Worm (Caenorhabditis elegans) whole organism, L4 larva: ENCODE data around the gene R13D11.3.
A peak's percentile ranks its signal among the peaks of the same experiment; 100 is the strongest.

Experiments
- D1046.2 ChIP-seq: fragments of 200-800 bp; sonication (Bioruptor generic); IDR thresholded peaks from 2 replicates; pipeline ENCODE4 v1.3.6; 2022; ENCODE audit warnings: missing genetic modification characterization, missing compliant biosample characterization
- F10B5.3 ChIP-seq: sonication (generic microtip); optimal IDR thresholded peaks from 2 replicates; lab custom pipeline; 2016; ENCODE audit warnings: mild to moderate bottlenecking, missing genetic modification characterization, missing compliant biosample characterization
- F26F4.8 ChIP-seq: fragments of 200-800 bp; sonication (Bioruptor generic); conservative IDR thresholded peaks from 2 replicates; pipeline ENCODE4 v1.3.6; 2022; ENCODE audit warnings: missing genetic modification characterization, missing compliant biosample characterization
- F44E2.7 ChIP-seq: fragments of 200-800 bp; sonication (Bioruptor generic); IDR thresholded peaks from 2 replicates; pipeline ENCODE4 v2.1.2; 2022; ENCODE audit warnings: missing genetic modification characterization, missing compliant biosample characterization
- F49E8.2 ChIP-seq: sonication (generic microtip); optimal IDR thresholded peaks from 2 replicates; lab custom pipeline; 2016; ENCODE audit warnings: missing compliant biosample characterization, mild to moderate bottlenecking, missing genetic modification characterization, borderline replicate concordance
- T20F7.1 ChIP-seq: fragments of 200-800 bp; sonication (Bioruptor generic); optimal IDR thresholded peaks from 2 replicates; lab custom pipeline; 2018; ENCODE audit warnings: mild to moderate bottlenecking, missing genetic modification characterization, missing compliant biosample characterization
- Y48G9A.11 ChIP-seq: fragments of 200-800 bp; sonication (Bioruptor generic); IDR thresholded peaks from 2 replicates; pipeline ENCODE4 v1.3.6; 2022; ENCODE audit warnings: missing genetic modification reagents, missing genetic modification characterization, missing compliant biosample characterization
- Y75B8A.6 ChIP-seq: fragments of 200-800 bp; sonication (Bioruptor generic); IDR thresholded peaks from 2 replicates; pipeline ENCODE4 v1.3.6; 2022; ENCODE audit warnings: missing genetic modification reagents, missing genetic modification characterization, missing compliant biosample characterization
- aha-1 ChIP-seq: fragments of 150-350 bp; peaks from one replicate; lab custom pipeline; 2014; ENCODE audit warnings: missing biosample characterization, missing genetic modification characterization
- ama-1 ChIP-seq: fragments of 150-350 bp; optimal IDR thresholded peaks from 2 replicates; lab custom pipeline; 2014; ENCODE audit warnings: inconsistent platforms, mixed read lengths
- arid-1 ChIP-seq: fragments of 200-800 bp; sonication (Bioruptor generic); conservative IDR thresholded peaks from 2 replicates; pipeline ENCODE4 v1.3.6; 2022; ENCODE audit warnings: missing genetic modification reagents, missing genetic modification characterization, missing compliant biosample characterization
- attf-4 ChIP-seq: sonication (generic microtip); optimal IDR thresholded peaks from 3 replicates; lab custom pipeline; 2017; ENCODE audit warnings: missing biosample characterization, missing genetic modification characterization
- ceh-44 ChIP-seq: fragments of 200-800 bp; sonication (Bioruptor generic); IDR thresholded peaks from 2 replicates; pipeline ENCODE4 v1.3.6; 2022; ENCODE audit warnings: missing genetic modification reagents, missing genetic modification characterization, missing compliant biosample characterization
- cey-2 ChIP-seq: sonication (generic microtip); optimal IDR thresholded peaks from 3 replicates; lab custom pipeline; 2017; ENCODE audit warnings: missing genetic modification characterization, mild to moderate bottlenecking, missing compliant biosample characterization, antibody characterized with exemption, borderline replicate concordance; ENCODE audit not compliant: insufficient read depth
- daf-16 ChIP-seq, 3 experiments: sonication (generic microtip); optimal IDR thresholded peaks; 2 replicates each; lab custom pipeline; 2016 to 2017; ENCODE audit warnings: missing genetic modification characterization in 3 of 3, missing genetic modification reagents in 3 of 3, mild to moderate bottlenecking in 2 of 3, missing compliant biosample characterization in 2 of 3, missing biosample characterization in 1 of 3, moderate library complexity in 1 of 3
- dmd-6 ChIP-seq: fragments of 200-800 bp; sonication (Bioruptor generic); IDR thresholded peaks from 2 replicates; pipeline ENCODE4 v1.3.6; 2022; ENCODE audit warnings: missing genetic modification reagents, missing genetic modification characterization, missing compliant biosample characterization
- dmd-9 ChIP-seq: fragments of 200-800 bp; sonication (Bioruptor generic); IDR thresholded peaks from 2 replicates; pipeline ENCODE4 v1.3.6; 2022; ENCODE audit warnings: missing genetic modification reagents, missing genetic modification characterization, missing compliant biosample characterization
- dve-1 ChIP-seq: sonication (generic microtip); optimal IDR thresholded peaks from 2 replicates; lab custom pipeline; 2017; ENCODE audit warnings: antibody characterized with exemption, mild to moderate bottlenecking, missing genetic modification characterization, missing compliant biosample characterization; ENCODE audit not compliant: insufficient read depth
- egl-43 ChIP-seq: fragments of 200-800 bp; sonication (Bioruptor generic); IDR thresholded peaks from 2 replicates; pipeline ENCODE4 v1.3.6; 2022; ENCODE audit warnings: missing genetic modification reagents, missing genetic modification characterization, missing compliant biosample characterization
- lim-7 ChIP-seq: fragments of 200-800 bp; sonication (Bioruptor generic); IDR thresholded peaks from 2 replicates; pipeline ENCODE4 v1.3.6; 2022; ENCODE audit warnings: missing genetic modification characterization, missing compliant biosample characterization
- lin-1 ChIP-seq: fragments of 200-800 bp; sonication (Bioruptor generic); IDR thresholded peaks from 2 replicates; pipeline ENCODE4 v1.3.6; 2022; ENCODE audit warnings: missing genetic modification reagents, missing genetic modification characterization, missing compliant biosample characterization
- lin-13 ChIP-seq: fragments of 150-350 bp; optimal IDR thresholded peaks from 2 replicates; lab custom pipeline; 2014; ENCODE audit warnings: missing biosample characterization, missing genetic modification reagents, missing genetic modification characterization
- lin-38 ChIP-seq: fragments of 200-800 bp; sonication (Bioruptor generic); IDR thresholded peaks from 2 replicates; pipeline ENCODE4 v1.3.6; 2022; ENCODE audit warnings: missing genetic modification reagents, missing genetic modification characterization, missing compliant biosample characterization
- lir-3 ChIP-seq: sonication (generic microtip); optimal IDR thresholded peaks from 2 replicates; lab custom pipeline; 2016; ENCODE audit warnings: mild to moderate bottlenecking, missing genetic modification characterization, missing compliant biosample characterization
- lsy-2 ChIP-seq, 2 experiments: fragments of 150-350 bp in 1 of 2; sonication (generic microtip) in 1 of 2; optimal IDR thresholded peaks; 2 replicates each; lab custom pipeline; 2014 to 2017; ENCODE audit warnings: missing biosample characterization in 2 of 2, missing genetic modification characterization in 2 of 2
- mdt-29 ChIP-seq: fragments of 200-800 bp; sonication (Bioruptor generic); IDR thresholded peaks from 2 replicates; pipeline ENCODE4 v1.3.6; 2022; ENCODE audit warnings: missing genetic modification reagents, missing genetic modification characterization, missing compliant biosample characterization
- mep-1 ChIP-seq: fragments of 150-350 bp; sonication (generic microtip); optimal IDR thresholded peaks from 3 replicates; lab custom pipeline; 2014; ENCODE audit warnings: missing biosample characterization, missing genetic modification characterization
- mes-2 ChIP-seq: sonication (generic microtip); optimal IDR thresholded peaks from 2 replicates; lab custom pipeline; 2016; ENCODE audit warnings: missing genotype, mild to moderate bottlenecking, missing genetic modification characterization, missing compliant biosample characterization; ENCODE audit not compliant: poor library complexity, severe bottlenecking
- mxl-3 ChIP-seq: fragments of 200-800 bp; sonication (Bioruptor generic); optimal IDR thresholded peaks from 2 replicates; lab custom pipeline; 2018; ENCODE audit warnings: mild to moderate bottlenecking, missing genetic modification characterization, missing compliant biosample characterization
- nhr-237 ChIP-seq: sonication (generic microtip); optimal IDR thresholded peaks from 2 replicates; lab custom pipeline; 2017; ENCODE audit warnings: missing biosample characterization, missing genetic modification characterization
- nhr-25 ChIP-seq: sonication (generic microtip); optimal IDR thresholded peaks from 2 replicates; lab custom pipeline; 2017; ENCODE audit warnings: missing genetic modification characterization, mild to moderate bottlenecking, missing compliant biosample characterization, antibody characterized with exemption, moderate library complexity, borderline replicate concordance; ENCODE audit not compliant: insufficient read depth
- nhr-77 ChIP-seq: fragments of 150-350 bp; optimal IDR thresholded peaks from 2 replicates; lab custom pipeline; 2014; ENCODE audit warnings: missing biosample characterization, missing genetic modification characterization
- pha-4 ChIP-seq, 2 experiments: fragments of 150-350 bp in 1 of 2; fragments of 200-800 bp in 1 of 2; sonication (Bioruptor generic) in 1 of 2; IDR thresholded peaks in 1 of 2; optimal IDR thresholded peaks in 1 of 2; 2 replicates each; pipeline versions ENCODE4 v1.3.6 to Lab custom; 2014 to 2022; ENCODE audit warnings: missing genetic modification characterization in 2 of 2, missing genetic modification reagents in 2 of 2, missing biosample characterization in 1 of 2, missing compliant biosample characterization in 1 of 2
- rbr-2 ChIP-seq: sonication (generic microtip); optimal IDR thresholded peaks from 2 replicates; lab custom pipeline; 2016; ENCODE audit warnings: missing genotype, missing genetic modification characterization, missing compliant biosample characterization
- saeg-2 ChIP-seq: fragments of 200-800 bp; sonication (Bioruptor generic); IDR thresholded peaks from 2 replicates; pipeline ENCODE4 v1.3.6; 2022; ENCODE audit warnings: missing genetic modification reagents, missing genetic modification characterization, missing compliant biosample characterization
- snpc-1.2 ChIP-seq: fragments of 200-800 bp; sonication (Bioruptor generic); IDR thresholded peaks from 2 replicates; pipeline ENCODE4 v1.3.6; 2022; ENCODE audit warnings: missing genetic modification reagents, missing genetic modification characterization, missing compliant biosample characterization
- snpc-4 ChIP-seq: fragments of 150-350 bp; optimal IDR thresholded peaks from 2 replicates; lab custom pipeline; 2014; ENCODE audit warnings: missing biosample characterization, missing genetic modification characterization
- tra-1 ChIP-seq: fragments of 200-800 bp; sonication (Bioruptor generic); IDR thresholded peaks from 2 replicates; pipeline ENCODE4 v1.3.6; 2022; ENCODE audit warnings: missing genetic modification reagents, missing genetic modification characterization, missing compliant biosample characterization
- vab-7 ChIP-seq: fragments of 200-800 bp; sonication (Bioruptor generic); IDR thresholded peaks from 2 replicates; pipeline ENCODE4 v1.3.6; 2022; ENCODE audit warnings: missing genetic modification reagents, missing genetic modification characterization, missing compliant biosample characterization
- zfp-3 ChIP-seq: fragments of 200-800 bp; sonication (Bioruptor generic); conservative IDR thresholded peaks from 2 replicates; pipeline ENCODE4 v1.3.6; 2022; ENCODE audit warnings: missing genetic modification reagents, missing genetic modification characterization, missing compliant biosample characterization
- zip-11 ChIP-seq: fragments of 200-800 bp; sonication (Bioruptor generic); IDR thresholded peaks from 2 replicates; pipeline ENCODE4 v1.3.6; 2022; ENCODE audit warnings: missing genetic modification characterization, missing compliant biosample characterization

R13D11.3 gene

DNA sequence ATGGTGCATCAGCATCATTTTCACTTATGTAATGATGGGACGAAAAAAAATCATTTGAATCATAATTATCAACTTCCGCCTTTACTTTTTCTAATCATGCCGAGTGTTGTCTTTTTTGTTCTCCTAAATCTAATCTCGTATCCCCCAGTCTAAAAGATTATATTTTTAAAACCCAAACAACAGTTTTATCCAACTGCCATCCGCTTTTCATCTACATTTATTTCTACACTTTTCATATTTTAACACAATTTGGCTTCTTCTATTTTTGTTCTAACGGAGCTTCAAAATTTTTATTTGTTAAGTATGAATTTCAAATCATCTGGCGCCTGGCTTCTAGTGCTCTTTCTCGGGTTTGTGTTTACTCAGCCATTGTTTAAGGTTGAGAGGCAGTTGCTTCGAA is 37.4 kb downstream of the R13D11.3 start, which contains the start of gene K09C6.3:
K09C6.3 (plus strand) TSS at position 301 of the 400 bp plus-strand sequence.
- TF ChIP-seq rbr-2 (tag; lab: Kevin White, UChicago), result no peak
- TF ChIP-seq attf-4 (tag; lab: Kevin White, UChicago), result no peak
- no peak for TF ChIP-seq lin-13
- TF ChIP-seq dve-1 (tag; lab: Kevin White, UChicago), result no peak
- no peak for TF ChIP-seq lir-3 (tag; lab: Kevin White, UChicago)
- TF ChIP-seq zip-11 (GFP tag; lab: Robert Waterston, UW), result no peak
- no peak for TF ChIP-seq zfp-3 (GFP tag; lab: Robert Waterston, UW)
- TF ChIP-seq, all 104 proteins: peak for 0

DNA sequence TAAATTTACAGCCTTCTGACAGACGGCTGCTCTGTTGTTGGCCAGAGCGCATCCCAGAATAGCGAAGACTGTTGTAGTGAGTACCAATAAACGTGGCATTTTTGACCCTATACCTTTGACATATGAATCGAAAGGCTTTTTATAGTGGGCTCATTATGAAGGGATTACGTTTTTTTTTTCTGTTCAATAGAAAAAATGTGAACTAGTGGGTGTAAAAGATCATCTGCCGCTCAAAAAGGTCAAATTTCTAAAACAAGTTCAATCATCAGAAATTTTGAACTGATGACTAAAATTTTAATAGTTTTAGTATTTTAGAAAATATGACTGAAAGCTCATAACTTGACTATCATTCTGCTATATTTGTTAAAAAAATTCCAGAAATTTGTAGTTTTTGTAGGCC is 40.1 kb downstream of the R13D11.3 start, which contains the start of gene K09C6.9:
K09C6.9 (minus strand) TSS at position 101 of the 400 bp plus-strand sequence.
- TF ChIP-seq Y75B8A.6 (no peak), cey-2 (tag; lab: Kevin White, UChicago) (no peak), lim-7 (GFP tag; lab: Robert Waterston, UW) (no peak)

DNA sequence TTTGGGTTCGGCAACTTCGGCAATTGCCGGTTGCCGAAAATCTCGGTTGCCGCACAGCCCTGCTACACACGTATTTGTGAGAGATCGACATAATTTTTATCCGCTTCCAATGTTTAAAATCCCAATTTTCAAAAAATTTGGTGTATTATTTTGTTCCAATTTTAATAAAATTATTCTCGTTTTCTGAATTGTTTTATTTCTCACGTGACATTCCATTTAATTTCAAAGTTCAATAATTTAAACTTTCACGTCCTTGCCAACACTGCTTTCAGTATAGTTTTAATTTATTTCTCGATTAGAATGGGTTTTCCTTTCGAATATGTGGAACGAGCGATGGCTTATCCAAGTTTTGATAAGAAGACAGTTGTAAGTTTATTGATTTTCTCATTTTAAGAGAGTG is 41.7 kb downstream of the R13D11.3 start, which contains the start of gene K09C6.2:
K09C6.2 (plus strand) TSS at position 301 of the 400 bp plus-strand sequence.
- no peak for TF ChIP-seq F10B5.3 (tag; lab: Kevin White, UChicago)
- TF ChIP-seq nhr-237 (tag; lab: Kevin White, UChicago), result no peak
- TF ChIP-seq ama-1 (lab: Kevin White, UChicago), result no peak
- TF ChIP-seq daf-16 (GFP tag; optimal IDR thresholded peaks at IDR 0.05; lab: Kevin White, UChicago), result no peak
- no peak for TF ChIP-seq daf-16 (tag; optimal IDR thresholded peaks at IDR 0.05; lab: Kevin White, UChicago)

DNA sequence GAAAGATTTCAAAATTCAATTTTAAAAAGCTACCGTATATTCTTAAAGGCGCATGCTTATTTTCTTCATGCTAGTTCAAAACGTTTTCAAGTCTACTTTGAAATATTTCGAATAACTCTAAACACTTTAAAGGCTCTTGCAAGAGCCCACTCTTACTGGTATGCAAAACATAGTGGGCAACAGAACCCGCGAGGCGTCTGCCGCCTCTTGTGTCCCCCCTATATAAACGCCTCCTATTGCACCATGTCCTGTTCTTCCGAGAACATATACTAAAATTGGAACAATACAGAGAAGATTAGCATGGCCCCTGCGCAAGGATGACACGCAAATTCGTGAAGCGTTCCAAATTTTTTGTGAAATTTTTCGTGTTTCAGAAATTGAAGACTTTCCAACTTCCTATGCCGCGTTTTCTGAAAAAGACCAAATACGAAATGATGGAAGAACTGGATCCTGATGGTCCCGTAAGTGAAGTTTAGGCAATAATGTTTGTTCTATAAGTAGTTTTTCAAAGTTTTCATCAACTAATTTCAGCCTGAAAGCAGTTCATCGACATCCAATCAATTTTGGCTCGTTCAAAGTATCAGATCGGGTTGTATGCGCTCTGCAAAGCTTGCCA is 44.1 kb downstream of the R13D11.3 start:
- TF ChIP-seq F26F4.8 (GFP tag; lab: Robert Waterston, UW), result peak; percentile 73
- TF ChIP-seq lin-13, result no peak
- TF ChIP-seq lim-7 (GFP tag; lab: Robert Waterston, UW), result peak; percentile 40; the same call in 1 of the 2 replicates
- TF ChIP-seq lsy-2 (tag; optimal IDR thresholded peaks at IDR 0.05; lab: Kevin White, UChicago), result no peak
- TF ChIP-seq Y75B8A.6, result 0 out of 2 replicates have a peak, but pooled peaks have one; percentile 12
- TF ChIP-seq nhr-25 (tag; lab: Kevin White, UChicago), result no peak
- no peak for TF ChIP-seq T20F7.1 (GFP tag; lab: Kevin White, UChicago)
- TF ChIP-seq dmd-6 (GFP tag; lab: Robert Waterston, UW), result peak; percentile 24; the same call in 1 of the 2 replicates
- peak; percentile 44; the same call in 1 of the 2 replicates for TF ChIP-seq lin-1 (GFP tag; lab: Robert Waterston, UW)
- no peak for TF ChIP-seq D1046.2
- TF ChIP-seq saeg-2 (GFP tag; lab: Robert Waterston, UW), result 0 out of 2 replicates have a peak, but pooled peaks have one; percentile 19
- peak; percentile 75 for TF ChIP-seq egl-43 (GFP tag; lab: Robert Waterston, UW)
- 0 out of 2 replicates have a peak, but pooled peaks have one; percentile 25 for TF ChIP-seq ceh-44
- 0 out of 2 replicates have a peak, but pooled peaks have one; percentile 25 for TF ChIP-seq F44E2.7 (GFP tag; lab: Robert Waterston, UW)
- TF ChIP-seq arid-1 (GFP tag; lab: Robert Waterston, UW), result 0 out of 2 replicates have a peak, but pooled peaks have one; percentile 8
- 0 out of 2 replicates have a peak, but pooled peaks have one; percentile 43 for TF ChIP-seq Y48G9A.11 (GFP tag; lab: Robert Waterston, UW)
- TF ChIP-seq F49E8.2, result peak; percentile 8
- 0 out of 2 replicates have a peak, but pooled peaks have one; percentile 57 for TF ChIP-seq pha-4 (GFP tag; IDR thresholded peaks at IDR 0.05; lab: Robert Waterston, UW)
- TF ChIP-seq pha-4 (tag; optimal IDR thresholded peaks at IDR 0.05; lab: Kevin White, UChicago), result no peak
- TF ChIP-seq mxl-3, result no peak
- TF ChIP-seq mdt-29 (GFP tag; lab: Robert Waterston, UW), result peak; percentile 58
- no peak for TF ChIP-seq nhr-77
- TF ChIP-seq vab-7 (GFP tag; lab: Robert Waterston, UW), result peak; percentile 48; the same call in 1 of the 2 replicates
- peak; percentile 74 for TF ChIP-seq snpc-1.2 (GFP tag; lab: Robert Waterston, UW)
- TF ChIP-seq dmd-9 (GFP tag; lab: Robert Waterston, UW), result no peak
- no peak for TF ChIP-seq mep-1 (tag; lab: Kevin White, UChicago)
- peak; percentile 80 for TF ChIP-seq snpc-4 (tag; lab: Kevin White, UChicago)
- peak; percentile 40; the same call in 1 of the 2 replicates for TF ChIP-seq tra-1 (GFP tag; lab: Robert Waterston, UW)
- TF ChIP-seq mes-2 (tag; lab: Kevin White, UChicago), result no peak
- TF ChIP-seq aha-1, result no peak
- TF ChIP-seq lin-38 (GFP tag; lab: Robert Waterston, UW), result peak; percentile 74
